Worm (Caenorhabditis elegans): ENCODE data around the gene T06F4.1.

The T06F4.1 gene

ce11 chrX:4016113-4016512 is 63.1 kb downstream of the T06F4.1 start, which contains the start of gene hrg-1:
hrg-1 (minus strand) TSS chrX:4016221.
- TF ChIP-seq tbx-37 (GFP tag; conservative IDR thresholded peaks at IDR 0.05) (no peak), ceh-36 (tag; optimal IDR thresholded peaks at IDR 0.05) (no peak), flt-1 (GFP tag; IDR thresholded peaks at IDR 0.05) (no peak), hnd-1 (tag; optimal IDR thresholded peaks at IDR 0.05) (no peak), hmbx-1 (tag; optimal IDR thresholded peaks at IDR 0.05) (no peak), sea-1 (GFP tag; conservative IDR thresholded peaks at IDR 0.05) (no peak), pes-1 (GFP tag; IDR thresholded peaks at IDR 0.05) (no peak), F13C5.2 (tag; optimal IDR thresholded peaks at IDR 0.05) (no peak), tra-4 (tag; optimal IDR thresholded peaks at IDR 0.05) (no peak), hmg-4 (GFP tag; optimal IDR thresholded peaks at IDR 0.05) (no peak), B0310.2 (tag; optimal IDR thresholded peaks at IDR 0.05) (no peak), scrt-1 (GFP tag; IDR thresholded peaks at IDR 0.05) (no peak), ets-7 (tag; optimal IDR thresholded peaks at IDR 0.05) (no peak), aly-1 (tag; optimal IDR thresholded peaks at IDR 0.05) (no peak), tbx-11 (GFP tag; IDR thresholded peaks at IDR 0.05) (no peak), ama-1 (optimal IDR thresholded peaks at IDR 0.05) (no peak), ceh-13 (GFP tag; optimal IDR thresholded peaks at IDR 0.05) (no peak)

ce11 chrX:4011919-4012318 is 67.2 kb downstream of the T06F4.1 start, which contains the start of gene mop-25.1:
mop-25.1 (plus strand) TSS chrX:4012219.
- TF ChIP-seq ets-7 (tag; optimal IDR thresholded peaks at IDR 0.05), result no peak
- no peak for TF ChIP-seq hnd-1 (tag; optimal IDR thresholded peaks at IDR 0.05)
- no peak for TF ChIP-seq hmbx-1 (tag; optimal IDR thresholded peaks at IDR 0.05)
- TF ChIP-seq B0310.2 (tag; optimal IDR thresholded peaks at IDR 0.05), result no peak
- no peak for TF ChIP-seq flt-1 (GFP tag; IDR thresholded peaks at IDR 0.05)
- TF ChIP-seq tbx-37 (GFP tag; conservative IDR thresholded peaks at IDR 0.05), result no peak
- TF ChIP-seq sea-1 (GFP tag; conservative IDR thresholded peaks at IDR 0.05), result no peak
- no peak for TF ChIP-seq pes-1 (GFP tag; IDR thresholded peaks at IDR 0.05)
- no peak for TF ChIP-seq ama-1 (optimal IDR thresholded peaks at IDR 0.05)
- TF ChIP-seq F13C5.2 (tag; optimal IDR thresholded peaks at IDR 0.05), result no peak
- no peak for TF ChIP-seq tra-4 (tag; optimal IDR thresholded peaks at IDR 0.05)
- TF ChIP-seq hmg-4 (GFP tag; optimal IDR thresholded peaks at IDR 0.05), result no peak
- TF ChIP-seq aly-1 (tag; optimal IDR thresholded peaks at IDR 0.05), result no peak

- TF ChIP-seq flt-1 (GFP tag; IDR thresholded peaks at IDR 0.05), result no peak
- TF ChIP-seq hmg-4 (GFP tag; optimal IDR thresholded peaks at IDR 0.05), result no peak
- no peak for TF ChIP-seq sea-1 (GFP tag; conservative IDR thresholded peaks at IDR 0.05)
- TF ChIP-seq hnd-1 (tag; optimal IDR thresholded peaks at IDR 0.05), result no peak
- TF ChIP-seq ets-7 (tag; optimal IDR thresholded peaks at IDR 0.05), result no peak
- TF ChIP-seq ceh-13 (GFP tag; optimal IDR thresholded peaks at IDR 0.05), result no peak
- TF ChIP-seq ama-1 (optimal IDR thresholded peaks at IDR 0.05), result no peak
- TF ChIP-seq tbx-37 (GFP tag; conservative IDR thresholded peaks at IDR 0.05), result no peak
- no peak for TF ChIP-seq aly-1 (tag; optimal IDR thresholded peaks at IDR 0.05)
- TF ChIP-seq F13C5.2 (tag; optimal IDR thresholded peaks at IDR 0.05), result no peak
- no peak for TF ChIP-seq scrt-1 (GFP tag; IDR thresholded peaks at IDR 0.05)
- TF ChIP-seq tbx-11 (GFP tag; IDR thresholded peaks at IDR 0.05), result no peak
- TF ChIP-seq tra-4 (tag; optimal IDR thresholded peaks at IDR 0.05), result no peak
- TF ChIP-seq hmbx-1 (tag; optimal IDR thresholded peaks at IDR 0.05), result no peak
Measured at ce11 chrX:4010383-4010782, 68.8 kb downstream of the T06F4.1 start.

ce11 chrX:4008922-4009321 is 70.2 kb downstream of the T06F4.1 start:
- no peak for TF ChIP-seq tra-4 (tag; optimal IDR thresholded peaks at IDR 0.05)
- no peak for TF ChIP-seq ceh-36 (tag; optimal IDR thresholded peaks at IDR 0.05)
- no peak for TF ChIP-seq sea-1 (GFP tag; conservative IDR thresholded peaks at IDR 0.05)
- no peak for TF ChIP-seq tbx-11 (GFP tag; IDR thresholded peaks at IDR 0.05)
- no peak for TF ChIP-seq flt-1 (GFP tag; IDR thresholded peaks at IDR 0.05)
- TF ChIP-seq hmg-4 (GFP tag; optimal IDR thresholded peaks at IDR 0.05), result no peak
- no peak for TF ChIP-seq pes-1 (GFP tag; IDR thresholded peaks at IDR 0.05)
- no peak for TF ChIP-seq ama-1 (optimal IDR thresholded peaks at IDR 0.05)
- TF ChIP-seq scrt-1 (GFP tag; IDR thresholded peaks at IDR 0.05), result no peak
- TF ChIP-seq ceh-13 (GFP tag; optimal IDR thresholded peaks at IDR 0.05), result no peak
- TF ChIP-seq hnd-1 (tag; optimal IDR thresholded peaks at IDR 0.05), result no peak
- no peak for TF ChIP-seq ets-7 (tag; optimal IDR thresholded peaks at IDR 0.05)
- no peak for TF ChIP-seq F13C5.2 (tag; optimal IDR thresholded peaks at IDR 0.05)
- TF ChIP-seq tbx-37 (GFP tag; conservative IDR thresholded peaks at IDR 0.05), result no peak

ce11 chrX:4007724-4008123 is 71.4 kb downstream of the T06F4.1 start:
- TF ChIP-seq flt-1 (GFP tag; IDR thresholded peaks at IDR 0.05) (no peak), ama-1 (optimal IDR thresholded peaks at IDR 0.05) (no peak), pes-1 (GFP tag; IDR thresholded peaks at IDR 0.05) (no peak), hmbx-1 (tag; optimal IDR thresholded peaks at IDR 0.05) (no peak), scrt-1 (GFP tag; IDR thresholded peaks at IDR 0.05) (no peak), tbx-37 (GFP tag; conservative IDR thresholded peaks at IDR 0.05) (no peak), B0310.2 (tag; optimal IDR thresholded peaks at IDR 0.05) (no peak), ceh-13 (GFP tag; optimal IDR thresholded peaks at IDR 0.05) (no peak), tbx-11 (GFP tag; IDR thresholded peaks at IDR 0.05) (no peak)

- TF ChIP-seq ceh-36 (tag; optimal IDR thresholded peaks at IDR 0.05) (no peak), pes-1 (GFP tag; IDR thresholded peaks at IDR 0.05) (no peak), scrt-1 (GFP tag; IDR thresholded peaks at IDR 0.05) (no peak), hmbx-1 (tag; optimal IDR thresholded peaks at IDR 0.05) (no peak), ceh-13 (GFP tag; optimal IDR thresholded peaks at IDR 0.05) (no peak), ets-7 (tag; optimal IDR thresholded peaks at IDR 0.05) (no peak), ama-1 (optimal IDR thresholded peaks at IDR 0.05) (no peak), F13C5.2 (tag; optimal IDR thresholded peaks at IDR 0.05) (no peak), hmg-4 (GFP tag; optimal IDR thresholded peaks at IDR 0.05) (no peak), flt-1 (GFP tag; IDR thresholded peaks at IDR 0.05) (no peak), tbx-37 (GFP tag; conservative IDR thresholded peaks at IDR 0.05) (no peak)
Measured at ce11 chrX:4006966-4007365, 72.2 kb downstream of the T06F4.1 start.

All from whole organism, early embryonic.